Worm (Caenorhabditis elegans): ENCODE data around the gene C39H7.4.

Gene C39H7.4

DNA sequence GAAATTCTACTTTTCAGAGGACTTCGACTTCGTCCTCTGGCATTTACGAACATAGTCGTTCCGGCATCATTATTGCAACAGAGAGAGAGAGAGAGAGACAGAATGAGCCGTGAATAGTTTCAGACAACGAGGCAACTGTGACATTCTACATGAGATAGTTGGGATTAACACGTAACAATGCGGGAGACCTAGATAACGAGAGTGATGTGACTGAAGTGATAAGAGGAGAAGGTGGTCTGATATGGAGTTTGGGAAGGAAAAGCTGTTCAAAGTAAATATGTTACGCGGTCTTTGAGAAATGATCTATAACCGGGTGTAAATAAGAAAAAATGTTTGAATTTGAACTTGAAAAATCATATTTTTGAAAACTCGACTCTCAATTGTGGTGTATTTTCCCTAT is 45.1 kb upstream of the C39H7.4 start (continued):
- TF ChIP-seq dpff-1 (tag; optimal IDR thresholded peaks at IDR 0.05) (no peak), zfh-2 (GFP tag; conservative IDR thresholded peaks at IDR 0.05) (no peak), ekl-4 (GFP tag; IDR thresholded peaks at IDR 0.05) (0 out of 2 replicates have a peak, but pooled peaks have one; percentile 22)

DNA sequence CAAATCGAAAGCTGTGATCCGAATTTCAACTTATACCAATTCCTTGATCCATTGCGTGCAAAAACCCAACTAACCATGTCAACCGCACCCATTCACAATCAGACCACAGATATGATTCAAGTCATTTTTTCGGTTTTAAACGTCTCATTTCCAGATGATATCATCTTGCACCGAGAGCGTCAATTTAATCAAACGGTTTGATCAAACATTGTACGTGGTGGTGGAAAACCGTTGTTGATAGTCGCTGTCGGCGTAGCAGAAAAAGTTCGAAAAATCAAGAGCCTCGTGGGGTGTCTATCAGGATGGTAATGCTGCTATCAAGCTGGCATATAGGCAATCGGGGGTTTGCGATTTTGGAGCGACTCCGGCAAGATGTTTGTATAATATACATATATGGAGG is 44.5 kb upstream of the C39H7.4 start:
- TF ChIP-seq nhr-80 (tag; optimal IDR thresholded peaks at IDR 0.05) = peak; percentile 62
- TF ChIP-seq B0336.3 (GFP tag; IDR thresholded peaks at IDR 0.05) = 0 out of 2 replicates have a peak, but pooled peaks have one; percentile 17
- no peak for TF ChIP-seq snpc-1.3 (tag; optimal IDR thresholded peaks at IDR 0.05; ENCODE audit: insufficient read depth)
- TF ChIP-seq F39B2.1 (GFP tag; IDR thresholded peaks at IDR 0.05) = no peak
- peak; percentile 54 for TF ChIP-seq atf-7 (tag; optimal IDR thresholded peaks at IDR 0.05)

DNA sequence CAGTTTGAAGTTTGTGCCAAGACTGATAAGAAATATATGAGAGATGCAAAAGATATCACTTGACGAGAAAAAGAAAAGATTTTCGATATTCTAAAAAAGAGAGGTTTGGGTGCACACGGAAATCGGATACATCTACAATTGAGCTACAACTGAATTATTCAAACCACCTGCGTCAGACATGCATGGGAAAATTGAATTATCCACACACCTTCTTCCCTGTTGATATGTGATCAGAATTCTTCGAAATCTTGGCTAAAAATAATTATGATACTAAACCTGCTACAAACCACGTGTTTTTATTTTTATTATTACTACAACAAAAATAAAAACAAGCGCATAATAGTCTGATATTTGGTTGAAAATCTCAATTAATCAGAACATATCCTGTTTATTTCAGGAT is 43.8 kb upstream of the C39H7.4 start:
- TF ChIP-seq ekl-4 (GFP tag; IDR thresholded peaks at IDR 0.05) (no peak), ceh-58 (GFP tag; IDR thresholded peaks at IDR 0.05) (no peak)

DNA sequence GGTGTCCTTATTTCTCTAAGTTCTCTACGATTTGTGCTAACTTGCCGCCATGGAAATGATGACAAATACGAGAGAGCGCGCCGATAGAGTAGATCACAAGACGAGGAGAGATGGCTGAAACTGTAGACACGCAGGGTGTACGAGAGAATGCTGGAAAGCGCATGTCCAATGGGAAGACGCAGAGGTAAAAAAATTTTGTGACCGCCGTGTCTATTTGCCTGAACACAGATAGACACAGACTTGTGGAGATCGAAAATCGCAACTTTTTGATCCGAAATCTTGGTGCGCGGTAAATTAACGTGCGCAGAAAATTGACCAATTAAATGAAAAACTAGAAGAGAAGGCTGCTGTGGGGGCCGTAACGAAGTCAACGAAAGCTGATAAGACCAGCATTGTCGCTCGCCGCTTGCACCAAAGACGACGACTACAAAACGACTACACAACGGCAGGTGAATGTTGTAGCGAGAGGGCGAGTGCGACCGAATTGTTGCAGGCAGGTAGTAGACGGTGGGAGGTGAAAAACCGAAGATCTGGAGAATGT is 42.8 kb upstream of the C39H7.4 start:
- no peak for TF ChIP-seq mes-4 (tag; optimal IDR thresholded peaks at IDR 0.05)
- no peak for TF ChIP-seq B0261.1 (tag; optimal IDR thresholded peaks at IDR 0.05)
- no peak for TF ChIP-seq nhr-80 (tag; optimal IDR thresholded peaks at IDR 0.05)
- no peak for TF ChIP-seq D2030.7 (GFP tag; IDR thresholded peaks at IDR 0.05)
- no peak for TF ChIP-seq attf-6 (GFP tag; IDR thresholded peaks at IDR 0.05)
- no peak for TF ChIP-seq snpc-1.3 (tag; optimal IDR thresholded peaks at IDR 0.05; ENCODE audit: insufficient read depth)
- TF ChIP-seq Y53F4B.3 (GFP tag; IDR thresholded peaks at IDR 0.05) = no peak
- 0 out of 2 replicates have a peak, but pooled peaks have one; percentile 26 for TF ChIP-seq ceh-91 (GFP tag; IDR thresholded peaks at IDR 0.05)
- TF ChIP-seq sdz-38 (tag; optimal IDR thresholded peaks at IDR 0.05) = no peak
- TF ChIP-seq ztf-25 (GFP tag; IDR thresholded peaks at IDR 0.05) = no peak
- no peak for TF ChIP-seq him-1 (tag; optimal IDR thresholded peaks at IDR 0.05)
- no peak for TF ChIP-seq F33H1.4 (GFP tag; IDR thresholded peaks at IDR 0.05)
- TF ChIP-seq sptf-2 (GFP tag; optimal IDR thresholded peaks at IDR 0.05) = no peak
- TF ChIP-seq zim-3 (tag; optimal IDR thresholded peaks at IDR 0.05) = no peak
- TF ChIP-seq F57C9.4 (tag; optimal IDR thresholded peaks at IDR 0.05) = no peak
- 0 out of 2 replicates have a peak, but pooled peaks have one; percentile 28 for TF ChIP-seq ztf-28 (GFP tag; IDR thresholded peaks at IDR 0.05)
- TF ChIP-seq rec-8 (tag; optimal IDR thresholded peaks at IDR 0.05) = no peak
- no peak for TF ChIP-seq lir-1 (GFP tag; conservative IDR thresholded peaks at IDR 0.05)
- TF ChIP-seq ceh-79 (tag; optimal IDR thresholded peaks at IDR 0.05) = no peak
- no peak for TF ChIP-seq ztf-18 (tag; optimal IDR thresholded peaks at IDR 0.05)
- TF ChIP-seq efl-1 (GFP tag; optimal IDR thresholded peaks at IDR 0.05) = peak; percentile 78
- peak; percentile 30 for TF ChIP-seq atf-7 (tag; optimal IDR thresholded peaks at IDR 0.05)
- no peak for TF ChIP-seq hmg-20 (GFP tag; IDR thresholded peaks at IDR 0.05)
- TF ChIP-seq let-526 (GFP tag; IDR thresholded peaks at IDR 0.05) = no peak
- no peak for TF ChIP-seq Y56A3A.18 (GFP tag; IDR thresholded peaks at IDR 0.05)
- peak; percentile 80; the same call in 1 of the 2 replicates for TF ChIP-seq zfh-2 (GFP tag; conservative IDR thresholded peaks at IDR 0.05)
- peak; percentile 56 for TF ChIP-seq somi-1 (GFP tag; optimal IDR thresholded peaks at IDR 0.05)
- no peak for TF ChIP-seq C17E4.6 (GFP tag; IDR thresholded peaks at IDR 0.05)
- peak; percentile 64 for TF ChIP-seq madf-8 (GFP tag; conservative IDR thresholded peaks at IDR 0.05)
- no peak for TF ChIP-seq rcor-1 (GFP tag; IDR thresholded peaks at IDR 0.05)
- no peak for TF ChIP-seq dpff-1 (tag; optimal IDR thresholded peaks at IDR 0.05)
- TF ChIP-seq madf-10 (tag; optimal IDR thresholded peaks at IDR 0.05) = peak; percentile 51
- no peak for TF ChIP-seq egl-44 (GFP tag; IDR thresholded peaks at IDR 0.05)
- TF ChIP-seq lsl-1 (GFP tag; optimal IDR thresholded peaks at IDR 0.05) = peak; percentile 39
- peak; percentile 44; the same call in 1 of the 2 replicates for TF ChIP-seq lin-26 (GFP tag; IDR thresholded peaks at IDR 0.05)
- peak; percentile 56; the same call in 1 of the 2 replicates for TF ChIP-seq hsf-1 (GFP tag; IDR thresholded peaks at IDR 0.05)
- TF ChIP-seq snpc-1.1 (tag; optimal IDR thresholded peaks at IDR 0.05; ENCODE audit: insufficient read depth) = no peak
- TF ChIP-seq K11D2.4 (GFP tag; IDR thresholded peaks at IDR 0.05) = no peak

All from whole organism, young adult.